Fruit fly (Drosophila melanogaster): ENCODE measurements around the gene CG33928.

CG33928 gene

dm6 chr2L:17472582-17473524 lies 36.5 kb upstream of the CG33928 start, which contains the start of gene BicD (continued):
- TF ChIP-seq CG12942 (GFP tag; optimal IDR thresholded peaks at IDR 0.05), result no peak
- no peak for TF ChIP-seq ind (GFP tag; optimal IDR thresholded peaks at IDR 0.05)
- no peak for TF ChIP-seq Camta (GFP tag; optimal IDR thresholded peaks at IDR 0.05)
- TF ChIP-seq CG6854 (GFP tag; optimal IDR thresholded peaks at IDR 0.05), result no peak
- TF ChIP-seq oc (tag; optimal IDR thresholded peaks at IDR 0.05), result no peak
- no peak for TF ChIP-seq lola (GFP tag; optimal IDR thresholded peaks at IDR 0.05)
- no peak for TF ChIP-seq sqz (GFP tag; optimal IDR thresholded peaks at IDR 0.05)
- TF ChIP-seq CG13287 (GFP tag; IDR thresholded peaks at IDR 0.05; ENCODE audit: partially characterized antibody), result peak; percentile 78
- TF ChIP-seq sob (GFP tag; IDR thresholded peaks at IDR 0.05), result peak; percentile 26; the same call in 1 of the 2 replicates
- no peak for TF ChIP-seq CG10565 (GFP tag; optimal IDR thresholded peaks at IDR 0.05)
- no peak for TF ChIP-seq CG32767 (GFP tag; IDR thresholded peaks at IDR 0.05)
- TF ChIP-seq mam (GFP tag; optimal IDR thresholded peaks at IDR 0.05), result no peak
- TF ChIP-seq Lpt (GFP tag; optimal IDR thresholded peaks at IDR 0.05), result no peak
- TF ChIP-seq Nf-YB (GFP tag; optimal IDR thresholded peaks at IDR 0.05), result no peak
- no peak for TF ChIP-seq CG3281 (GFP tag; optimal IDR thresholded peaks at IDR 0.05)
- no peak for TF ChIP-seq Dad (GFP tag; optimal IDR thresholded peaks at IDR 0.05)
- TF ChIP-seq pfk (GFP tag; optimal IDR thresholded peaks at IDR 0.05), result no peak
- TF ChIP-seq az2 (GFP tag; optimal IDR thresholded peaks at IDR 0.05), result no peak
- TF ChIP-seq H2.0 (GFP tag; IDR thresholded peaks at IDR 0.05), result no peak
- peak; percentile 50; the same call in 1 of the 3 replicates for TF ChIP-seq zen2 (GFP tag; IDR thresholded peaks at IDR 0.05; ENCODE audit: partially characterized antibody)
- TF ChIP-seq sim (GFP tag; IDR thresholded peaks at IDR 0.05), result no peak
- no peak for TF ChIP-seq CG31388 (GFP tag; optimal IDR thresholded peaks at IDR 0.05)
- no peak for TF ChIP-seq Hsf (GFP tag; optimal IDR thresholded peaks at IDR 0.05)
- TF ChIP-seq CG9797 (GFP tag; optimal IDR thresholded peaks at IDR 0.05), result peak; percentile 80
- TF ChIP-seq shn (GFP tag; optimal IDR thresholded peaks at IDR 0.05), result no peak
- no peak for TF ChIP-seq ken (GFP tag; IDR thresholded peaks at IDR 0.05)
- TF ChIP-seq Hand (GFP tag; optimal IDR thresholded peaks at IDR 0.05), result no peak
- no peak for TF ChIP-seq CG18476 (GFP tag; optimal IDR thresholded peaks at IDR 0.05)
- TF ChIP-seq usp (GFP tag; optimal IDR thresholded peaks at IDR 0.05), result no peak
- TF ChIP-seq CG30403 (GFP tag; optimal IDR thresholded peaks at IDR 0.05), result no peak
- TF ChIP-seq kni (GFP tag; optimal IDR thresholded peaks at IDR 0.05), result peak; percentile 3
- no peak for TF ChIP-seq dm (GFP tag; optimal IDR thresholded peaks at IDR 0.05)
- TF ChIP-seq vvl (GFP tag; IDR thresholded peaks at IDR 0.05), result 0 out of 2 replicates have a peak, but pooled peaks have one; percentile 23
- TF ChIP-seq CG16813 (GFP tag; IDR thresholded peaks at IDR 0.05; ENCODE audit: partially characterized antibody), result peak; percentile 66
- TF ChIP-seq stc (GFP tag; IDR thresholded peaks at IDR 0.05), result no peak
- TF ChIP-seq pb (GFP tag; optimal IDR thresholded peaks at IDR 0.05), result no peak
- TF ChIP-seq mld (GFP tag; IDR thresholded peaks at IDR 0.05; ENCODE audit: partially characterized antibody), result no peak
- peak; percentile 91 for TF ChIP-seq CG7357 (GFP tag; IDR thresholded peaks at IDR 0.05)
- TF ChIP-seq CG42726 (GFP tag; IDR thresholded peaks at IDR 0.05; ENCODE audit: partially characterized antibody), result peak; percentile 35; the same call in 1 of the 2 replicates
- no peak for TF ChIP-seq CHES-1-like (GFP tag; optimal IDR thresholded peaks at IDR 0.05)
- TF ChIP-seq zf30C (GFP tag; optimal IDR thresholded peaks at IDR 0.05), result no peak
- peak; percentile 2 for TF ChIP-seq Blimp-1 (GFP tag; optimal IDR thresholded peaks at IDR 0.05)
- peak; percentile 77 for TF ChIP-seq Dref (GFP tag; IDR thresholded peaks at IDR 0.05)
- TF ChIP-seq CG5245 (GFP tag; optimal IDR thresholded peaks at IDR 0.05), result no peak
- TF ChIP-seq TFAM (GFP tag; optimal IDR thresholded peaks at IDR 0.05), result no peak
- no peak for TF ChIP-seq Hr78 (GFP tag; optimal IDR thresholded peaks at IDR 0.05)
- TF ChIP-seq Taf1 (GFP tag; IDR thresholded peaks at IDR 0.05), result no peak
- peak; percentile 31 for TF ChIP-seq Bdp1 (GFP tag; optimal IDR thresholded peaks at IDR 0.05)
- no peak for TF ChIP-seq NK7.1 (GFP tag; optimal IDR thresholded peaks at IDR 0.05)
